In the genomic region with DNA sequence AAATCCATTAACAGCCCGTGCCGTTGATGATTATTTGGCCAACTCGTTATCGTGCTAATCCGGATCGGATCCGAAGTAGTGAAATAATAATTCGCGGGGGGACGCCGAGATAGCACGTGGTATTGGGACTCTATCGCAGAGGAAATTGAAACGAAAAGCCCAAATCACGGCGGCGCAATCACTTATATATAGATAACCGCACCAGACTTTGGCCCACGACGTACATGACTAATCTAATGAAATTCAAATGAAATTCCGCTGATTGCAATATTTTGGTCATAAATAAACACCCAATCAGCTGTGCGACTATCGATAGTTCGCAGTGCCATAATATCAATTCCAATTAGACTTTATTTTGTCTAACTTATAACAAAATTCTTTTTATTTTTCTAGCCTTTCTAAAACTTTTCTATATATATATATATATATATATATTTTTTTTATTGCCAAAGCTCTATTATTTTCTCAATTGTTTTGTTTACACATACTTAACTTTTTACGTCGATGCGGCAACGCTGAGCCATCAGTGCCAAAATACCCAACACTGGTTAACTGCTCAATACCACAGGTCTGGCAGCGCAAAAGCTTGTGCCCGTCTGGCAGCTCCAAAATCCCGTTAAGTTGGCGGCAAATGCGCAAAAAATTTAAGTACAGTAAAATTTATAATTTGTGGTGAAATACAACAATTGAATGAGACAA, we compare ENCODE assay signal across 1 fruit fly cellular context.
TF ChIP-seq lines count a peak whose summit lies in the region.

CG6428 (minus strand) TSS at position 310 of the 699 bp plus-strand sequence.

TF ChIP-seq in whole organism, embryonic, 481 proteins besides CTCF, POLR2A, EP300 and RAD21 (continued from another document and continues in another):
- TF ChIP-seq CG14050 (GFP tag; IDR thresholded peaks at IDR 0.05; lab: Robert Waterston, UW) (peak; percentile 20; the same call in 1 of the 3 replicates), CG11696 (GFP tag; IDR thresholded peaks at IDR 0.05; lab: Robert Waterston, UW) (no peak), CG31365 (tag; optimal IDR thresholded peaks at IDR 0.05; lab: Kevin White, UChicago) (no peak), CG18619 (GFP tag; optimal IDR thresholded peaks at IDR 0.05; lab: Kevin White, UChicago) (peak; percentile 24), CG31224 (GFP tag; IDR thresholded peaks at IDR 0.05; lab: Robert Waterston, UW) (no peak), CG8924 (tag; optimal IDR thresholded peaks at IDR 0.05; lab: Kevin White, UChicago) (peak; percentile 42), Ptx1 (GFP tag; IDR thresholded peaks at IDR 0.05; lab: Robert Waterston, UW) (peak; percentile 50), CG30020 (tag; optimal IDR thresholded peaks at IDR 0.05; lab: Kevin White, UChicago) (no peak), en (GFP tag; optimal IDR thresholded peaks at IDR 0.05; lab: Kevin White, UChicago) (no peak), NK7.1 (GFP tag; optimal IDR thresholded peaks at IDR 0.05; lab: Kevin White, UChicago) (no peak), bigmax (GFP tag; optimal IDR thresholded peaks at IDR 0.05; lab: Kevin White, UChicago) (no peak), psq (GFP tag; optimal IDR thresholded peaks at IDR 0.05; lab: Kevin White, UChicago) (no peak), Antp (GFP tag; optimal IDR thresholded peaks at IDR 0.05; lab: Kevin White, UChicago) (peak; percentile 44), CG11093 (GFP tag; IDR thresholded peaks at IDR 0.05; lab: Robert Waterston, UW) (no peak), E2f2 (GFP tag; IDR thresholded peaks at IDR 0.05; lab: Robert Waterston, UW) (peak; percentile 87), CG17912 (GFP tag; optimal IDR thresholded peaks at IDR 0.05; lab: Kevin White, UChicago) (no peak), Hmr (GFP tag; optimal IDR thresholded peaks at IDR 0.05; lab: Kevin White, UChicago) (no peak), fd3F (GFP tag; optimal IDR thresholded peaks at IDR 0.05; lab: Kevin White, UChicago) (no peak), ase (GFP tag; IDR thresholded peaks at IDR 0.05; lab: Robert Waterston, UW) (no peak), CG4707 (GFP tag; optimal IDR thresholded peaks at IDR 0.05; lab: Kevin White, UChicago) (no peak), CG6683 (GFP tag; optimal IDR thresholded peaks at IDR 0.05; lab: Kevin White, UChicago) (no peak), CG12391 (tag; optimal IDR thresholded peaks at IDR 0.05; lab: Kevin White, UChicago) (peak; percentile 61), Dll (GFP tag; IDR thresholded peaks at IDR 0.05; lab: Robert Waterston, UW; ENCODE audit: partially characterized antibody) (peak; percentile 79), zf30C (GFP tag; optimal IDR thresholded peaks at IDR 0.05; lab: Kevin White, UChicago) (no peak), CG17186 (GFP tag; optimal IDR thresholded peaks at IDR 0.05; lab: Kevin White, UChicago) (peak; percentile 11), crol (GFP tag; IDR thresholded peaks at IDR 0.05; lab: Robert Waterston, UW) (no peak), da (GFP tag; optimal IDR thresholded peaks at IDR 0.05; lab: Kevin White, UChicago) (no peak), D (optimal IDR thresholded peaks at IDR 0.05; lab: Kevin White, UChicago) (no peak), D (GFP tag; optimal IDR thresholded peaks at IDR 0.05; lab: Kevin White, UChicago) (no peak), sqz (GFP tag; optimal IDR thresholded peaks at IDR 0.05; lab: Kevin White, UChicago) (no peak), luna (GFP tag; optimal IDR thresholded peaks at IDR 0.05; lab: Kevin White, UChicago) (no peak), CG8944 (GFP tag; optimal IDR thresholded peaks at IDR 0.05; lab: Kevin White, UChicago) (no peak), hbn (GFP tag; IDR thresholded peaks at IDR 0.05; lab: Robert Waterston, UW; ENCODE audit: partially characterized antibody) (peak; percentile 50; the same call in 1 of the 2 replicates), zfh2 (GFP tag; optimal IDR thresholded peaks at IDR 0.05; lab: Kevin White, UChicago) (peak; percentile 44), CG11560 (tag; IDR thresholded peaks at IDR 0.05; lab: Robert Waterston, UW) (0 out of 3 replicates have a peak, but pooled peaks have one; percentile 13), CG7745 (tag; optimal IDR thresholded peaks at IDR 0.05; lab: Kevin White, UChicago) (no peak), Sry-β (GFP tag; optimal IDR thresholded peaks at IDR 0.05; lab: Kevin White, UChicago) (no peak), zfh1 (GFP tag; IDR thresholded peaks at IDR 0.05; lab: Robert Waterston, UW) (peak; percentile 33; the same call in 2 of the 3 replicates), danr (GFP tag; IDR thresholded peaks at IDR 0.05; lab: Robert Waterston, UW) (no peak), fd96Cb (tag; optimal IDR thresholded peaks at IDR 0.05; lab: Kevin White, UChicago) (no peak), Hr51 (GFP tag; optimal IDR thresholded peaks at IDR 0.05; lab: Kevin White, UChicago) (peak in 1 of 2 experiments; percentile 15), lov (optimal IDR thresholded peaks at IDR 0.05; lab: Kevin White, UChicago) (no peak), lov (GFP tag; IDR thresholded peaks at IDR 0.05; lab: Robert Waterston, UW) (no peak), so (GFP tag; IDR thresholded peaks at IDR 0.05; lab: Robert Waterston, UW) (no peak), ro (GFP tag; IDR thresholded peaks at IDR 0.05; lab: Robert Waterston, UW) (no peak), jing (GFP tag; optimal IDR thresholded peaks at IDR 0.05; lab: Kevin White, UChicago) (no peak), CG8281 (tag; optimal IDR thresholded peaks at IDR 0.05; lab: Kevin White, UChicago) (no peak), al (GFP tag; IDR thresholded peaks at IDR 0.05; lab: Robert Waterston, UW) (no peak), Camta (GFP tag; optimal IDR thresholded peaks at IDR 0.05; lab: Kevin White, UChicago) (no peak), CG14710 (tag; optimal IDR thresholded peaks at IDR 0.05; lab: Kevin White, UChicago) (peak; percentile 65), CG11504 (tag; optimal IDR thresholded peaks at IDR 0.05; lab: Kevin White, UChicago) (no peak), CG14441 (GFP tag; IDR thresholded peaks at IDR 0.05; lab: Robert Waterston, UW) (no peak), CG18476 (GFP tag; optimal IDR thresholded peaks at IDR 0.05; lab: Kevin White, UChicago) (no peak), salm (tag; optimal IDR thresholded peaks at IDR 0.05; lab: Kevin White, UChicago) (no peak), ac (GFP tag; optimal IDR thresholded peaks at IDR 0.05; lab: Kevin White, UChicago) (no peak), B-H2 (GFP tag; optimal IDR thresholded peaks at IDR 0.05; lab: Kevin White, UChicago) (peak; percentile 6), CG34422 (GFP tag; IDR thresholded peaks at IDR 0.05; lab: Robert Waterston, UW) (0 out of 3 replicates have a peak, but pooled peaks have one; percentile 42), Mrtf (GFP tag; IDR thresholded peaks at IDR 0.05; lab: Robert Waterston, UW) (no peak), CoRest (tag; optimal IDR thresholded peaks at IDR 0.05; lab: Kevin White, UChicago) (peak; percentile 65), bab2 (GFP tag; optimal IDR thresholded peaks at IDR 0.05; lab: Kevin White, UChicago) (no peak), dysf (GFP tag; IDR thresholded peaks at IDR 0.05; lab: Robert Waterston, UW) (0 out of 3 replicates have a peak, but pooled peaks have one; percentile 19), CG15514 (GFP tag; optimal IDR thresholded peaks at IDR 0.05; lab: Kevin White, UChicago) (peak; percentile 74), CG10543 (GFP tag; optimal IDR thresholded peaks at IDR 0.05; lab: Kevin White, UChicago) (peak; percentile 58), Ets97D (GFP tag; optimal IDR thresholded peaks at IDR 0.05; lab: Kevin White, UChicago) (peak; percentile 70), cato (GFP tag; optimal IDR thresholded peaks at IDR 0.05; lab: Kevin White, UChicago; ENCODE audit: borderline replicate concordance) (no peak), CG6654 (GFP tag; optimal IDR thresholded peaks at IDR 0.05; lab: Kevin White, UChicago) (no peak), gfzf (GFP tag; optimal IDR thresholded peaks at IDR 0.05; lab: Kevin White, UChicago) (no peak), Sox100B (GFP tag; optimal IDR thresholded peaks at IDR 0.05; lab: Kevin White, UChicago) (no peak), CG16813 (GFP tag; IDR thresholded peaks at IDR 0.05; lab: Robert Waterston, UW; ENCODE audit: partially characterized antibody) (peak; percentile 65), HmgZ (tag; optimal IDR thresholded peaks at IDR 0.05; lab: Kevin White, UChicago) (peak; percentile 11), lab (GFP tag; optimal IDR thresholded peaks at IDR 0.05; lab: Kevin White, UChicago) (peak; percentile 60), lilli (GFP tag; optimal IDR thresholded peaks at IDR 0.05; lab: Kevin White, UChicago) (peak; percentile 44), CG3838 (GFP tag; optimal IDR thresholded peaks at IDR 0.05; lab: Kevin White, UChicago) (no peak), CG4820 (GFP tag; optimal IDR thresholded peaks at IDR 0.05; lab: Kevin White, UChicago) (no peak), Gsc (GFP tag; IDR thresholded peaks at IDR 0.05; lab: Robert Waterston, UW) (no peak), CG15601 (tag; optimal IDR thresholded peaks at IDR 0.05; lab: Kevin White, UChicago) (peak; percentile 42), Drgx (GFP tag; IDR thresholded peaks at IDR 0.05; lab: Robert Waterston, UW) (no peak), CG1024 (GFP tag; IDR thresholded peaks at IDR 0.05; lab: Robert Waterston, UW) (no peak), Hand (GFP tag; optimal IDR thresholded peaks at IDR 0.05; lab: Kevin White, UChicago) (peak; percentile 28), tin (GFP tag; optimal IDR thresholded peaks at IDR 0.05; lab: Kevin White, UChicago) (peak; percentile 49), CG10274 (GFP tag; optimal IDR thresholded peaks at IDR 0.05; lab: Kevin White, UChicago) (no peak), Eip74EF (GFP tag; optimal IDR thresholded peaks at IDR 0.05; lab: Kevin White, UChicago) (no peak), CG1832 (GFP tag; optimal IDR thresholded peaks at IDR 0.05; lab: Kevin White, UChicago) (no peak), CG11085 (GFP tag; IDR thresholded peaks at IDR 0.05; lab: Robert Waterston, UW) (no peak), CG12104 (GFP tag; optimal IDR thresholded peaks at IDR 0.05; lab: Kevin White, UChicago) (no peak), toy (GFP tag; IDR thresholded peaks at IDR 0.05; lab: Robert Waterston, UW) (no peak), Stat92E (GFP tag; optimal IDR thresholded peaks at IDR 0.05; lab: Kevin White, UChicago) (no peak), CG6765 (GFP tag; optimal IDR thresholded peaks at IDR 0.05; lab: Kevin White, UChicago) (no peak), Chrac-16 (GFP tag; optimal IDR thresholded peaks at IDR 0.05; lab: Kevin White, UChicago) (peak; percentile 33), CG13894 (tag; optimal IDR thresholded peaks at IDR 0.05; lab: Kevin White, UChicago) (peak; percentile 12), CG10431 (GFP tag; optimal IDR thresholded peaks at IDR 0.05; lab: Kevin White, UChicago) (no peak), Doc2 (GFP tag; IDR thresholded peaks at IDR 0.05; lab: Robert Waterston, UW) (no peak), twi (tag; optimal IDR thresholded peaks at IDR 0.05; lab: Kevin White, UChicago) (no peak), NfI (GFP tag; optimal IDR thresholded peaks at IDR 0.05; lab: Kevin White, UChicago) (peak; percentile 48), bbx (GFP tag; IDR thresholded peaks at IDR 0.05; lab: Robert Waterston, UW; ENCODE audit: partially characterized antibody) (peak; percentile 49; the same call in 1 of the 2 replicates), CG3847 (GFP tag; IDR thresholded peaks at IDR 0.05; lab: Robert Waterston, UW) (peak; percentile 93), Xrp1 (GFP tag; IDR thresholded peaks at IDR 0.05; lab: Robert Waterston, UW) (peak; percentile 50), Meics (GFP tag; optimal IDR thresholded peaks at IDR 0.05; lab: Kevin White, UChicago) (peak; percentile 20), bcd (GFP tag; optimal IDR thresholded peaks at IDR 0.05; lab: Kevin White, UChicago) (peak; percentile 21), Oaz (GFP tag; IDR thresholded peaks at IDR 0.05; lab: Robert Waterston, UW) (no peak), CG12744 (GFP tag; optimal IDR thresholded peaks at IDR 0.05; lab: Kevin White, UChicago) (peak; percentile 12), ranshi (GFP tag; IDR thresholded peaks at IDR 0.05; lab: Robert Waterston, UW) (peak; percentile 43; the same call in 1 of the 2 replicates), NC2α (GFP tag; optimal IDR thresholded peaks at IDR 0.05; lab: Kevin White, UChicago) (no peak), Hr3 (GFP tag; optimal IDR thresholded peaks at IDR 0.05; lab: Kevin White, UChicago) (peak; percentile 26), CrebB (tag; optimal IDR thresholded peaks at IDR 0.05; lab: Kevin White, UChicago) (no peak), kni (GFP tag; optimal IDR thresholded peaks at IDR 0.05; lab: Kevin White, UChicago) (no peak), CG12769 (tag; optimal IDR thresholded peaks at IDR 0.05; lab: Kevin White, UChicago) (no peak), cwo (GFP tag; optimal IDR thresholded peaks at IDR 0.05; lab: Kevin White, UChicago) (peak; percentile 86), CG7357 (GFP tag; IDR thresholded peaks at IDR 0.05; lab: Robert Waterston, UW) (no peak), dmrt11E (tag; optimal IDR thresholded peaks at IDR 0.05; lab: Kevin White, UChicago) (peak; percentile 19), CG13287 (GFP tag; IDR thresholded peaks at IDR 0.05; lab: Robert Waterston, UW; ENCODE audit: partially characterized antibody) (peak; percentile 82), Optix (GFP tag; IDR thresholded peaks at IDR 0.05; lab: Robert Waterston, UW) (no peak), pros (GFP tag; optimal IDR thresholded peaks at IDR 0.05; lab: Kevin White, UChicago) (no peak), ftz-f1 (GFP tag; optimal IDR thresholded peaks at IDR 0.05; lab: Kevin White, UChicago) (no peak), sens-2 (GFP tag; IDR thresholded peaks at IDR 0.05; lab: Robert Waterston, UW) (no peak), Kr (GFP tag; optimal IDR thresholded peaks at IDR 0.05; lab: Kevin White, UChicago) (no peak), Atf3 (GFP tag; optimal IDR thresholded peaks at IDR 0.05; lab: Kevin White, UChicago) (no peak), Dip2 (GFP tag; IDR thresholded peaks at IDR 0.05; lab: Robert Waterston, UW) (no peak), disco-r (GFP tag; optimal IDR thresholded peaks at IDR 0.05; lab: Kevin White, UChicago) (no peak), CG9727 (GFP tag; optimal IDR thresholded peaks at IDR 0.05; lab: Kevin White, UChicago) (peak; percentile 10), dimm (GFP tag; IDR thresholded peaks at IDR 0.05; lab: Robert Waterston, UW) (no peak), vfl (GFP tag; optimal IDR thresholded peaks at IDR 0.05; lab: Kevin White, UChicago) (no peak), pum (GFP tag; optimal IDR thresholded peaks at IDR 0.05; lab: Kevin White, UChicago) (peak; percentile 25), ato (GFP tag; IDR thresholded peaks at IDR 0.05; lab: Robert Waterston, UW; ENCODE audit: partially characterized antibody) (peak; percentile 9), scrt (GFP tag; optimal IDR thresholded peaks at IDR 0.05; lab: Kevin White, UChicago) (no peak), oc (tag; optimal IDR thresholded peaks at IDR 0.05; lab: Kevin White, UChicago) (no peak)
